Worm (Caenorhabditis elegans) whole organism, early embryonic: ENCODE results near the gene B0454.6.

Source experiments
- B0310.2 ChIP-seq: sonication (generic microtip); optimal IDR thresholded peaks from 2 replicates; lab custom pipeline; 2016; ENCODE audit warnings: mild to moderate bottlenecking, missing genetic modification characterization, missing compliant biosample characterization
- aly-1 ChIP-seq: sonication (generic microtip); optimal IDR thresholded peaks from 2 replicates; lab custom pipeline; 2016; ENCODE audit warnings: missing genetic modification characterization, missing compliant biosample characterization
- ama-1 ChIP-seq: fragments of 150-350 bp; optimal IDR thresholded peaks from 2 replicates; lab custom pipeline; 2014
- ceh-13 ChIP-seq: fragments of 200-800 bp; sonication (Bioruptor generic); optimal IDR thresholded peaks from 2 replicates; lab custom pipeline; 2018; ENCODE audit warnings: mild to moderate bottlenecking, missing genetic modification characterization, missing compliant biosample characterization
- ceh-36 ChIP-seq: sonication (generic microtip); optimal IDR thresholded peaks from 2 replicates; lab custom pipeline; 2016; ENCODE audit warnings: missing genetic modification characterization, inconsistent platforms, missing compliant biosample characterization
- flt-1 ChIP-seq: fragments of 200-800 bp; sonication (Bioruptor generic); IDR thresholded peaks from 2 replicates; pipeline ENCODE4 v1.3.6; 2022; ENCODE audit warnings: missing genetic modification characterization, missing compliant biosample characterization
- hmbx-1 ChIP-seq: sonication (generic microtip); optimal IDR thresholded peaks from 2 replicates; lab custom pipeline; 2016; ENCODE audit warnings: mild to moderate bottlenecking, missing genetic modification characterization, missing compliant biosample characterization
- hnd-1 ChIP-seq: sonication (generic microtip); optimal IDR thresholded peaks from 2 replicates; lab custom pipeline; 2016; ENCODE audit warnings: missing genetic modification characterization, missing compliant biosample characterization
- scrt-1 ChIP-seq: fragments of 200-800 bp; sonication (Bioruptor generic); IDR thresholded peaks from 2 replicates; pipeline ENCODE4 v1.3.6; 2022; ENCODE audit warnings: missing genetic modification characterization, missing compliant biosample characterization
- sea-1 ChIP-seq: fragments of 200-800 bp; sonication (Bioruptor generic); conservative IDR thresholded peaks from 2 replicates; pipeline ENCODE4 v1.3.6; 2022; ENCODE audit warnings: missing genetic modification characterization, missing compliant biosample characterization
- tbx-11 ChIP-seq: fragments of 200-800 bp; sonication (Bioruptor generic); IDR thresholded peaks from 2 replicates; pipeline ENCODE4 v1.3.6; 2022; ENCODE audit warnings: missing genetic modification characterization, missing compliant biosample characterization

DNA sequence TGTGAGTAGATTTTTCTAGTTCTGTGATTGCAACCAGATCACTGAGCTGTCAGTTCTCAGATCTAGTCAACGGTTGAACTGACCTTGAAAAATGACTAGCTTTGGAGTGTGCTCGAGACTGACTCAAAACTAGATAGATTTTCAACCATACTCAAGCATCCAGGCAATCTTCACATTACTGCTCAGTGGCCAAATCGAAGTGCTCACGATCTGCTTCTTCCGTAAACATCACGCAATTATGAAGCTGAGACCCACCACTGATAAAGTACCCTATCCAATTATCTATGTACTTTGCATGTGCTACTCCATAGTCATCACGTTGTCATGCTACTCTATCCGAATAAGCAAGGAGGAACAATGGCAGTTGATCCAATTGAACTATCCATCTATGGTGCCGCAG lies 18.8 kb downstream of the B0454.6 start:
- TF ChIP-seq ama-1 (lab: Kevin White, UChicago) (no peak), flt-1 (no peak), ceh-36 (tag; lab: Kevin White, UChicago) (no peak), scrt-1 (GFP tag; lab: Robert Waterston, UW) (no peak), aly-1 (tag; lab: Kevin White, UChicago) (no peak), B0310.2 (tag; lab: Kevin White, UChicago) (no peak), tbx-11 (GFP tag; lab: Robert Waterston, UW) (no peak), hmbx-1 (tag; lab: Kevin White, UChicago) (no peak), ceh-13 (GFP tag; lab: Kevin White, UChicago) (no peak), sea-1 (GFP tag; lab: Robert Waterston, UW) (no peak), hnd-1 (no peak)
